Fruit fly (Drosophila melanogaster): ENCODE measurements around the gene CG17572.

The CG17572 gene

DNA sequence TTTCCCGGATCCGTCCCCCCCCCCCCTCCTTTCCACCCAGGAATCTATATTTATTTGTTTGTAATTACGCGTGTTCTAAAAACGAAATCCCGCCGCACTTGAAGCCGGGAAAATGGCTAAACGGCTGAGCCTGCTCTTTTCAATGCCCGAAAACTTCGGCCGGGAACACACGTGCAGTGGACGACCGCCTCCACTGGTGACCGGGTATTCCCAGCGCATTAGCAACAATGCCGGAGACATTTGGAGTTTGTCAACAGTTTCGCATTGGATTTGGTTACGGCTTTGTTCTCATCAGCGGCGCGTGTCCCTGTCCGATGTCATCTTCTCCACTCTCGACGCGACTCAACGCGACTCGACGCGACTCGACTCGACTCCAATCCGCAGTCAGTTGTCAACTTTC is 30.4 kb upstream of the CG17572 start:
- TF ChIP-seq Met (GFP tag; optimal IDR thresholded peaks at IDR 0.05) (no peak), CG16779 (tag; optimal IDR thresholded peaks at IDR 0.05) (no peak), acj6 (GFP tag; optimal IDR thresholded peaks at IDR 0.05) (no peak), Sox15 (GFP tag; optimal IDR thresholded peaks at IDR 0.05) (no peak), Sox102F (GFP tag; optimal IDR thresholded peaks at IDR 0.05) (no peak), CG11294 (GFP tag; IDR thresholded peaks at IDR 0.05) (no peak), CG3032 (tag; optimal IDR thresholded peaks at IDR 0.05) (no peak), svp (GFP tag) (no peak), CG10669 (GFP tag; optimal IDR thresholded peaks at IDR 0.05) (no peak), Smox (GFP tag; optimal IDR thresholded peaks at IDR 0.05) (no peak), esn (GFP tag; optimal IDR thresholded peaks at IDR 0.05) (no peak), fkh (GFP tag; optimal IDR thresholded peaks at IDR 0.05) (no peak), CG6792 (GFP tag; optimal IDR thresholded peaks at IDR 0.05) (no peak), CG32006 (GFP tag; optimal IDR thresholded peaks at IDR 0.05) (no peak), salr (GFP tag; optimal IDR thresholded peaks at IDR 0.05) (no peak), eg (GFP tag; IDR thresholded peaks at IDR 0.05) (no peak), ss (GFP tag; optimal IDR thresholded peaks at IDR 0.05) (no peak), cyc (GFP tag; optimal IDR thresholded peaks at IDR 0.05) (no peak), CG8119 (GFP tag; IDR thresholded peaks at IDR 0.05) (no peak), CG34406 (GFP tag; optimal IDR thresholded peaks at IDR 0.05) (no peak)

DNA sequence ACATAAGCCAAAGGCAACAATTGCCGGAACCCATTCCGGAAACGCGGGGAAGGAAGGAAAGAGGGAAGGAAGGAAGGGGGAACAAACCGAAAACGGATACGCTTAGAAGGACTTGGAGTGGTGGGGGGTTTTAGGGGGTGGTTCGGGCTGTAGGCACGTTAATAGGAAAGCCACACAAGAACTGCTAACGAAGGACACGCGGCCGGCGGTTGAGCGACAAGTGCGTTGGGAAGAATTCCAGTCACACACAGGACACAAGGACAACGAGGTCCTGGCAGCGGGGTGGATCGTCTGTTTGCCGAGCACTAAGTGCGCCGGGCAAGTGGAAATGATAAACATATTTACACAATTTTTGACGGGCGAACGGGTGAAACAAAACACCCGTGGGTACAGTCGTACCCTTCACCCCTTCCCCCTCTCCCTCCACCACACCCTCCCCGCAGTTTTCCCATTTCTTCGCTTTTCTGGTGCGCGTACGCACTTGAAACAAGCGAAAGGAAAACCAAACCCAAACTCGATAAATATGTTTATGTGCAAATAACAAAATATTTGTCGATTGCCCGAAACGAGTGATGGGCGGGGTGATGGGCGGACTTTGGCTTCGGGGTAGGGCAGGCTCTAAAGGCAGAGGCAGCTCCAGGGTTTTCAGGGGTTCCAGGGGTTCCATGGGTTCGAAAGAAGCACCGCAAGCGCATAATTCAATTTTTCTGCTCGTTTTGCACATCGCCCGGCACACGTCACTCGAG is 29.4 kb upstream of the CG17572 start:
- TF ChIP-seq fkh (GFP tag; optimal IDR thresholded peaks at IDR 0.05) (peak; percentile 72), CG8632 (GFP tag; optimal IDR thresholded peaks at IDR 0.05) (no peak), Sox102F (GFP tag; optimal IDR thresholded peaks at IDR 0.05) (no peak), Blimp-1 (GFP tag; optimal IDR thresholded peaks at IDR 0.05) (no peak)

- no peak for TF ChIP-seq Smox (GFP tag; optimal IDR thresholded peaks at IDR 0.05)
- TF ChIP-seq topi (GFP tag; optimal IDR thresholded peaks at IDR 0.05), result no peak
- TF ChIP-seq CG11762 (GFP tag; optimal IDR thresholded peaks at IDR 0.05; ENCODE audit: insufficient read depth), result no peak
- TF ChIP-seq CG1621 (tag; optimal IDR thresholded peaks at IDR 0.05), result no peak
- TF ChIP-seq achi (GFP tag; optimal IDR thresholded peaks at IDR 0.05), result no peak
- no peak for TF ChIP-seq CG6792 (GFP tag; optimal IDR thresholded peaks at IDR 0.05)
- TF ChIP-seq pdm3 (GFP tag; optimal IDR thresholded peaks at IDR 0.05), result no peak
- TF ChIP-seq CG9139 (GFP tag; optimal IDR thresholded peaks at IDR 0.05), result no peak
- no peak for TF ChIP-seq CG10631 (GFP tag; optimal IDR thresholded peaks at IDR 0.05)
- no peak for TF ChIP-seq CG6808 (GFP tag; optimal IDR thresholded peaks at IDR 0.05)
- no peak for TF ChIP-seq CG10669 (GFP tag; optimal IDR thresholded peaks at IDR 0.05)
- no peak for TF ChIP-seq fd59A (GFP tag; optimal IDR thresholded peaks at IDR 0.05)
- TF ChIP-seq Hr4 (GFP tag; optimal IDR thresholded peaks at IDR 0.05), result no peak
Observed at dm6 chr2L:19101744-19102143, 27.8 kb upstream of the CG17572 start, which contains the start of the genes CG17344 and CG43731. Gene CG17344, plus strand, starts transcription at chr2L:19102044. Gene CG43731, plus strand, starts transcription at chr2L:19102044.

dm6 chr2L:19098668-19099067 is 24.7 kb upstream of the CG17572 start:
- TF ChIP-seq Ets21C (GFP tag; optimal IDR thresholded peaks at IDR 0.05) (no peak), fkh (GFP tag; optimal IDR thresholded peaks at IDR 0.05) (peak; percentile 39)

- no peak for TF ChIP-seq fd59A (GFP tag; optimal IDR thresholded peaks at IDR 0.05)
- no peak for TF ChIP-seq CG7368 (GFP tag; optimal IDR thresholded peaks at IDR 0.05)
- no peak for TF ChIP-seq dac (GFP tag; optimal IDR thresholded peaks at IDR 0.05)
- TF ChIP-seq CG8632 (GFP tag; optimal IDR thresholded peaks at IDR 0.05), result no peak
- no peak for TF ChIP-seq CG34406 (GFP tag; optimal IDR thresholded peaks at IDR 0.05)
- no peak for TF ChIP-seq topi (GFP tag; optimal IDR thresholded peaks at IDR 0.05)
- no peak for TF ChIP-seq fd85E (GFP tag; optimal IDR thresholded peaks at IDR 0.05)
- no peak for TF ChIP-seq Hr39 (GFP tag; optimal IDR thresholded peaks at IDR 0.05)
- TF ChIP-seq salr (GFP tag; optimal IDR thresholded peaks at IDR 0.05), result no peak
- no peak for TF ChIP-seq CG31627 (GFP tag; optimal IDR thresholded peaks at IDR 0.05)
- TF ChIP-seq CG6163 (GFP tag; IDR thresholded peaks at IDR 0.05), result no peak
- no peak for TF ChIP-seq Eip93F (GFP tag; optimal IDR thresholded peaks at IDR 0.05)
- no peak for TF ChIP-seq CG11902 (GFP tag; optimal IDR thresholded peaks at IDR 0.05)
- no peak for TF ChIP-seq CG10631 (GFP tag; optimal IDR thresholded peaks at IDR 0.05)
- TF ChIP-seq net (GFP tag; optimal IDR thresholded peaks at IDR 0.05), result no peak
- TF ChIP-seq CG32006 (GFP tag; optimal IDR thresholded peaks at IDR 0.05), result no peak
- no peak for TF ChIP-seq Smox (GFP tag; optimal IDR thresholded peaks at IDR 0.05)
- TF ChIP-seq CG1621 (tag; optimal IDR thresholded peaks at IDR 0.05), result no peak
- TF ChIP-seq CG3032 (tag; optimal IDR thresholded peaks at IDR 0.05), result no peak
Observed at dm6 chr2L:19097374-19097773, 23.4 kb upstream of the CG17572 start.

Measured in whole organism, prepupa.